Worm (Caenorhabditis elegans): ENCODE results near the gene twk-21.

ce11 chrX:16328328-16328727 is 28.6 kb downstream of the twk-21 start, which contains the start of gene C11G6.2:
- TF ChIP-seq ztf-11 (tag; optimal IDR thresholded peaks at IDR 0.05) (no peak), flh-1 (GFP tag; optimal IDR thresholded peaks at IDR 0.05) (no peak), mep-1 (tag; optimal IDR thresholded peaks at IDR 0.05) (no peak), nhr-12 (tag; optimal IDR thresholded peaks at IDR 0.05) (no peak), lin-32 (GFP tag; optimal IDR thresholded peaks at IDR 0.05) (no peak), unc-120 (tag; optimal IDR thresholded peaks at IDR 0.05; ENCODE audit: poor library complexity, severe bottlenecking) (no peak), elt-3 (tag; optimal IDR thresholded peaks at IDR 0.05) (no peak), pha-4 (tag; optimal IDR thresholded peaks at IDR 0.05) (no peak)

All from whole organism, mixed stage, embryonic.